Worm (Caenorhabditis elegans) whole organism, L1 larva: Measurements from ENCODE around the gene mtm-5.

Experiments used
- C16A3.4 ChIP-seq: fragments of 150-350 bp; optimal IDR thresholded peaks from 2 replicates; lab custom pipeline; 2014; ENCODE audit warnings: missing biosample characterization, missing genetic modification characterization
- F16B12.6 ChIP-seq: fragments of 150-350 bp; optimal IDR thresholded peaks from 2 replicates; lab custom pipeline; 2014; ENCODE audit warnings: missing biosample characterization, missing genetic modification characterization
- aha-1 ChIP-seq: fragments of 150-350 bp; optimal IDR thresholded peaks from 2 replicates; lab custom pipeline; 2014; ENCODE audit warnings: missing biosample characterization, missing genetic modification characterization
- alr-1 ChIP-seq: fragments of 200-800 bp; sonication (Bioruptor generic); optimal IDR thresholded peaks from 2 replicates; lab custom pipeline; 2018; ENCODE audit warnings: borderline replicate concordance, mild to moderate bottlenecking, missing genetic modification characterization, missing compliant biosample characterization
- aly-2 ChIP-seq: fragments of 150-350 bp; optimal IDR thresholded peaks from 2 replicates; lab custom pipeline; 2014; ENCODE audit warnings: missing biosample characterization, missing genetic modification characterization
- ama-1 ChIP-seq: fragments of 150-350 bp; optimal IDR thresholded peaks from 2 replicates; lab custom pipeline; 2014
- blmp-1 ChIP-seq: fragments of 150-350 bp; optimal IDR thresholded peaks from 2 replicates; lab custom pipeline; 2014; ENCODE audit warnings: missing biosample characterization, missing genetic modification characterization
- ceh-63 ChIP-seq: fragments of 200-800 bp; sonication (Bioruptor generic); optimal IDR thresholded peaks from 2 replicates; lab custom pipeline; 2018; ENCODE audit warnings: mild to moderate bottlenecking, missing genetic modification characterization, missing compliant biosample characterization
- ceh-8 ChIP-seq: fragments of 200-800 bp; sonication (Bioruptor generic); optimal IDR thresholded peaks from 2 replicates; lab custom pipeline; 2018; ENCODE audit warnings: mild to moderate bottlenecking, missing genetic modification characterization, moderate library complexity, missing compliant biosample characterization
- ceh-82 ChIP-seq, 3 experiments: fragments of 150-350 bp in 1 of 3; sonication (generic microtip) in 2 of 3; optimal IDR thresholded peaks; 2 replicates each; lab custom pipeline; 2014 to 2017; ENCODE audit warnings: missing biosample characterization in 3 of 3, missing genetic modification characterization in 3 of 3
- egl-27 ChIP-seq, 2 experiments: fragments of 150-350 bp in 1 of 2; sonication (generic microtip); optimal IDR thresholded peaks; 3 replicates each; lab custom pipeline; 2017 to 2018; ENCODE audit warnings: missing biosample characterization in 2 of 2, missing genetic modification characterization in 2 of 2, missing genetic modification reagents in 2 of 2
- elt-2 ChIP-seq: sonication (generic microtip); optimal IDR thresholded peaks from 2 replicates; lab custom pipeline; 2016; ENCODE audit warnings: missing genetic modification characterization, mild to moderate bottlenecking, inconsistent platforms, missing compliant biosample characterization, missing genetic modification reagents
- fkh-4 ChIP-seq: sonication (generic microtip); optimal IDR thresholded peaks from 2 replicates; lab custom pipeline; 2016; ENCODE audit warnings: missing compliant biosample characterization, missing genetic modification characterization, borderline replicate concordance
- fos-1 ChIP-seq: fragments of 150-350 bp; optimal IDR thresholded peaks from 2 replicates; lab custom pipeline; 2014; ENCODE audit warnings: missing biosample characterization, missing genetic modification characterization
- hlh-4 ChIP-seq: sonication (generic microtip); optimal IDR thresholded peaks from 2 replicates; lab custom pipeline; 2016; ENCODE audit warnings: mild to moderate bottlenecking, missing genetic modification characterization, missing compliant biosample characterization
- hpl-2 ChIP-seq: fragments of 150-350 bp; optimal IDR thresholded peaks from 2 replicates; lab custom pipeline; 2014; ENCODE audit warnings: missing biosample characterization, missing genetic modification reagents, missing genetic modification characterization
- irx-1 ChIP-seq: sonication (generic microtip); optimal IDR thresholded peaks from 2 replicates; lab custom pipeline; 2016; ENCODE audit warnings: missing genetic modification characterization, missing compliant biosample characterization
- jun-1 ChIP-seq: fragments of 150-350 bp; optimal IDR thresholded peaks from 2 replicates; lab custom pipeline; 2014; ENCODE audit warnings: missing biosample characterization, missing genetic modification reagents, missing genetic modification characterization
- lin-14 ChIP-seq: fragments of 200-800 bp; sonication (Bioruptor generic); optimal IDR thresholded peaks from 2 replicates; lab custom pipeline; 2018; ENCODE audit warnings: mild to moderate bottlenecking, missing genetic modification characterization, moderate library complexity, missing compliant biosample characterization
- lin-35 ChIP-seq, 2 experiments: fragments of 150-350 bp; optimal IDR thresholded peaks; 2 replicates each; lab custom pipeline; 2014; ENCODE audit warnings: missing biosample characterization in 2 of 2, missing genetic modification characterization in 2 of 2, missing genetic modification reagents in 2 of 2
- lsy-2 ChIP-seq, 2 experiments: fragments of 150-350 bp; optimal IDR thresholded peaks; 2 replicates each; lab custom pipeline; 2014; ENCODE audit warnings: missing biosample characterization in 2 of 2, missing genetic modification characterization in 2 of 2
- mep-1 ChIP-seq: fragments of 150-350 bp; optimal IDR thresholded peaks from 2 replicates; lab custom pipeline; 2014; ENCODE audit warnings: missing biosample characterization, missing genetic modification characterization
- nhr-11 ChIP-seq: fragments of 150-350 bp; optimal IDR thresholded peaks from 2 replicates; lab custom pipeline; 2014; ENCODE audit warnings: missing biosample characterization, missing genetic modification characterization
- nhr-20 ChIP-seq: sonication (generic microtip); optimal IDR thresholded peaks from 2 replicates; lab custom pipeline; 2016; ENCODE audit warnings: mild to moderate bottlenecking, missing genetic modification characterization, missing compliant biosample characterization
- nhr-237 ChIP-seq: fragments of 150-350 bp; optimal IDR thresholded peaks from 2 replicates; lab custom pipeline; 2014; ENCODE audit warnings: missing biosample characterization, missing genetic modification characterization
- nhr-71 ChIP-seq: sonication (generic microtip); optimal IDR thresholded peaks from 2 replicates; lab custom pipeline; 2016; ENCODE audit warnings: mild to moderate bottlenecking, missing genetic modification characterization, moderate library complexity, missing compliant biosample characterization
- nhr-85 ChIP-seq: sonication (generic microtip); peaks from one replicate; lab custom pipeline; 2016; ENCODE audit warnings: missing genetic modification characterization, inconsistent platforms, missing compliant biosample characterization
- nhr-90 ChIP-seq: sonication (generic microtip); optimal IDR thresholded peaks from 2 replicates; lab custom pipeline; 2016; ENCODE audit warnings: mild to moderate bottlenecking, missing genetic modification characterization, missing compliant biosample characterization; ENCODE audit not compliant: poor library complexity
- pax-3 ChIP-seq: fragments of 200-800 bp; sonication (Bioruptor generic); optimal IDR thresholded peaks from 2 replicates; lab custom pipeline; 2018; ENCODE audit warnings: mild to moderate bottlenecking, missing genetic modification characterization, moderate library complexity, missing compliant biosample characterization
- pqm-1 ChIP-seq: sonication (generic microtip); optimal IDR thresholded peaks from 3 replicates; lab custom pipeline; 2017; ENCODE audit warnings: missing biosample characterization, missing genetic modification characterization
- rnt-1 ChIP-seq: sonication (generic microtip); optimal IDR thresholded peaks from 2 replicates; lab custom pipeline; 2016; ENCODE audit warnings: mild to moderate bottlenecking, missing genetic modification characterization, moderate library complexity, missing compliant biosample characterization
- snpc-4 ChIP-seq: fragments of 150-350 bp; optimal IDR thresholded peaks from 2 replicates; lab custom pipeline; 2014; ENCODE audit warnings: missing biosample characterization, missing genetic modification characterization
- snu-23 ChIP-seq: sonication (generic microtip); optimal IDR thresholded peaks from 2 replicates; lab custom pipeline; 2016; ENCODE audit warnings: missing genetic modification characterization, missing compliant biosample characterization
- swsn-7 ChIP-seq: sonication (generic microtip); optimal IDR thresholded peaks from 2 replicates; lab custom pipeline; 2016; ENCODE audit warnings: missing genetic modification characterization, missing compliant biosample characterization
- unc-62 ChIP-seq: fragments of 150-350 bp; optimal IDR thresholded peaks from 2 replicates; lab custom pipeline; 2014; ENCODE audit warnings: missing biosample characterization, missing genetic modification reagents, missing genetic modification characterization
- unc-98 ChIP-seq: fragments of 200-800 bp; sonication (Bioruptor generic); IDR thresholded peaks from 2 replicates; pipeline ENCODE4 v1.3.6; 2022; ENCODE audit warnings: missing genetic modification characterization, missing compliant biosample characterization
- xbp-1 ChIP-seq: sonication (generic microtip); optimal IDR thresholded peaks from 2 replicates; lab custom pipeline; 2016; ENCODE audit warnings: missing genetic modification characterization, missing compliant biosample characterization
- zag-1 ChIP-seq: fragments of 150-350 bp; optimal IDR thresholded peaks from 2 replicates; lab custom pipeline; 2014; ENCODE audit warnings: missing biosample characterization, missing genetic modification characterization

The mtm-5 gene

ce11 chrX:5207819-5208218 lies 35.4 kb downstream of the mtm-5 start:
- peak in 1 of 2 experiments; percentile 2 for TF ChIP-seq lsy-2 (tag; optimal IDR thresholded peaks at IDR 0.05; lab: Kevin White, UChicago)
- no peak for TF ChIP-seq fkh-4 (tag; lab: Kevin White, UChicago)
- TF ChIP-seq snpc-4, result no peak
- TF ChIP-seq ceh-63, result no peak
- no peak for TF ChIP-seq jun-1 (tag; lab: Kevin White, UChicago)
- peak; percentile 9 for TF ChIP-seq nhr-20 (tag; lab: Kevin White, UChicago)

- TF ChIP-seq snpc-4 (no peak), C16A3.4 (tag; lab: Kevin White, UChicago) (no peak), nhr-85 (tag; lab: Kevin White, UChicago) (no peak), ama-1 (lab: Kevin White, UChicago) (no peak), swsn-7 (tag; lab: Kevin White, UChicago) (no peak), ceh-63 (no peak), zag-1 (no peak), unc-98 (GFP tag; lab: Robert Waterston, UW) (no peak), xbp-1 (tag; lab: Kevin White, UChicago) (no peak), nhr-71 (tag; lab: Kevin White, UChicago) (peak; percentile 1), elt-2 (tag; lab: Kevin White, UChicago) (no peak), egl-27 (tag; optimal IDR thresholded peaks at IDR 0.05; lab: Kevin White, UChicago) (no peak), snu-23 (GFP tag; lab: Kevin White, UChicago) (peak; percentile 9), fos-1 (tag; lab: Kevin White, UChicago) (no peak), lin-14 (GFP tag; lab: Kevin White, UChicago) (peak; percentile 45), irx-1 (tag; lab: Kevin White, UChicago) (no peak), nhr-11 (tag; lab: Kevin White, UChicago) (no peak), hlh-4 (tag; lab: Kevin White, UChicago) (no peak), alr-1 (tag; lab: Kevin White, UChicago) (no peak), unc-62 (no peak), aha-1 (no peak), ceh-8 (GFP tag; lab: Kevin White, UChicago) (no peak), F16B12.6 (tag; lab: Kevin White, UChicago) (no peak), lin-35 (GFP tag; optimal IDR thresholded peaks at IDR 0.05; lab: Kevin White, UChicago) (no peak), rnt-1 (tag; lab: Kevin White, UChicago) (peak; percentile 58), aly-2 (tag; lab: Kevin White, UChicago) (no peak), nhr-237 (tag; lab: Kevin White, UChicago) (no peak), ceh-82 (tag; optimal IDR thresholded peaks at IDR 0.05; lab: Kevin White, UChicago) (peak in 1 of 3 experiments; percentile 17)
These were observed 37.6 kb downstream of the mtm-5 start, which contains the start of gene H28G03.2 for ce11 chrX:5205561-5205960. Gene H28G03.2, plus strand, starts transcription at chrX:5205760.

ce11 chrX:5202923-5203322 lies 40.3 kb downstream of the mtm-5 start:
- TF ChIP-seq hpl-2 (no peak), nhr-90 (tag; lab: Kevin White, UChicago) (no peak), rnt-1 (tag; lab: Kevin White, UChicago) (no peak), blmp-1 (tag; lab: Kevin White, UChicago) (no peak), lsy-2 (tag; optimal IDR thresholded peaks at IDR 0.05; lab: Kevin White, UChicago) (no peak), unc-62 (no peak), lin-35 (GFP tag; optimal IDR thresholded peaks at IDR 0.05; lab: Kevin White, UChicago) (no peak), nhr-71 (tag; lab: Kevin White, UChicago) (no peak), lin-14 (GFP tag; lab: Kevin White, UChicago) (no peak), pqm-1 (no peak), pax-3 (tag; lab: Kevin White, UChicago) (no peak), hlh-4 (tag; lab: Kevin White, UChicago) (no peak), mep-1 (no peak)
